Fruit fly (Drosophila melanogaster) whole organism, embryonic: ENCODE measurements around the gene CG17028.

ENCODE experiments used
- Ada2b ChIP-seq: fragments of 200-800 bp; sonication (Bioruptor generic); IDR thresholded peaks from 2 replicates; pipeline ENCODE4 v1.3.6; 2022; ENCODE audit warnings: missing biosample characterization, missing genetic modification characterization
- Awh ChIP-seq: fragments of 200-800 bp; sonication (Bioruptor generic); IDR thresholded peaks from 2 replicates; pipeline ENCODE4, ENCODE4 v1.3.6; 2022; ENCODE audit warnings: missing biosample characterization, missing genetic modification characterization
- CG1024 ChIP-seq: fragments of 200-800 bp; sonication (Bioruptor generic); IDR thresholded peaks from 2 replicates; pipeline ENCODE4 v1.3.6; 2022; ENCODE audit warnings: missing biosample characterization, missing genetic modification characterization
- CG10274 ChIP-seq: fragments of 200-800 bp; sonication (Bioruptor generic); optimal IDR thresholded peaks from 3 replicates; lab custom pipeline; 2017; ENCODE audit warnings: missing biosample characterization, mild to moderate bottlenecking, missing genetic modification characterization
- CG15269 ChIP-seq: fragments of 200-800 bp; sonication (Bioruptor generic); optimal IDR thresholded peaks from 2 replicates; lab custom pipeline; 2018; ENCODE audit warnings: missing biosample characterization, mild to moderate bottlenecking, missing genetic modification characterization, moderate library complexity
- CG1647 ChIP-seq: fragments of 200-800 bp; sonication (Bioruptor generic); optimal IDR thresholded peaks from 3 replicates; lab custom pipeline; 2016; ENCODE audit warnings: missing biosample characterization, missing genetic modification characterization
- CG18599 ChIP-seq: fragments of 200-800 bp; sonication (Bioruptor generic); optimal IDR thresholded peaks from 3 replicates; lab custom pipeline; 2017; ENCODE audit warnings: missing biosample characterization, missing genetic modification characterization, mild to moderate bottlenecking, moderate library complexity, missing genetic modification reagents
- CG2120 ChIP-seq: fragments of 200-800 bp; sonication (Bioruptor generic); optimal IDR thresholded peaks from 3 replicates; lab custom pipeline; 2016; ENCODE audit warnings: missing biosample characterization, missing genetic modification characterization
- CG2199 ChIP-seq: fragments of 200-800 bp; sonication (Bioruptor generic); IDR thresholded peaks from 3 replicates; pipeline ENCODE4 v1.3.6; 2022; ENCODE audit warnings: missing biosample characterization, missing genetic modification characterization
- CG2678 ChIP-seq: fragments of 200-800 bp; sonication (Bioruptor generic); optimal IDR thresholded peaks from 3 replicates; lab custom pipeline; 2019; ENCODE audit warnings: missing biosample characterization, mild to moderate bottlenecking, missing genetic modification characterization, moderate library complexity
- CG30020 ChIP-seq: fragments of 200-800 bp; optimal IDR thresholded peaks from 2 replicates; lab custom pipeline; 2019; ENCODE audit warnings: missing biosample characterization, mild to moderate bottlenecking, missing genetic modification characterization, moderate library complexity
- CG32532 ChIP-seq: fragments of 200-800 bp; sonication (Bioruptor generic); IDR thresholded peaks from 2 replicates; pipeline ENCODE4 v1.3.6; 2022; ENCODE audit warnings: missing biosample characterization, missing genetic modification characterization
- CG4617 ChIP-seq: fragments of 200-800 bp; sonication (Bioruptor generic); optimal IDR thresholded peaks from 3 replicates; lab custom pipeline; 2016; ENCODE audit warnings: missing biosample characterization, missing genetic modification characterization, borderline replicate concordance
- CG6689 ChIP-seq: fragments of 200-800 bp; sonication (Bioruptor generic); IDR thresholded peaks from 2 replicates; pipeline ENCODE4 v1.3.6; 2022; ENCODE audit warnings: missing biosample characterization, missing genetic modification characterization
- CG7271 ChIP-seq: fragments of 200-800 bp; sonication (Bioruptor generic); optimal IDR thresholded peaks from 2 replicates; lab custom pipeline; 2018; ENCODE audit warnings: missing biosample characterization, mild to moderate bottlenecking, missing genetic modification characterization, moderate library complexity
- CG8388 ChIP-seq: fragments of 200-800 bp; sonication (Bioruptor generic); optimal IDR thresholded peaks from 2 replicates; lab custom pipeline; 2019; ENCODE audit warnings: missing biosample characterization, mild to moderate bottlenecking, missing genetic modification characterization, moderate library complexity
- CG9609 ChIP-seq: fragments of 200-800 bp; sonication (Bioruptor generic); optimal IDR thresholded peaks from 3 replicates; lab custom pipeline; 2016; ENCODE audit warnings: missing biosample characterization, missing genetic modification characterization
- CG9932 ChIP-seq: fragments of 200-800 bp; sonication (Bioruptor generic); IDR thresholded peaks from 2 replicates; pipeline ENCODE4 v1.3.6; 2022; ENCODE audit warnings: missing biosample characterization, missing genetic modification characterization
- ERR ChIP-seq: fragments of 200-800 bp; sonication (Bioruptor generic); optimal IDR thresholded peaks from 2 replicates; lab custom pipeline; 2016; ENCODE audit warnings: missing biosample characterization, missing genetic modification characterization
- Ets97D ChIP-seq: fragments of 200-800 bp; sonication (Bioruptor generic); optimal IDR thresholded peaks from 3 replicates; lab custom pipeline; 2016; ENCODE audit warnings: missing biosample characterization, missing genetic modification characterization
- Fer3 ChIP-seq: fragments of 200-800 bp; sonication (Bioruptor generic); optimal IDR thresholded peaks from 2 replicates; lab custom pipeline; 2018; ENCODE audit warnings: missing biosample characterization, mild to moderate bottlenecking, missing genetic modification characterization, moderate library complexity
- Hr39 ChIP-seq: fragments of >200 bp; optimal IDR thresholded peaks from 2 replicates; lab custom pipeline; 2017
- Optix ChIP-seq: fragments of 200-800 bp; sonication (Bioruptor generic); IDR thresholded peaks from 3 replicates; pipeline ENCODE4 v1.3.6; 2022; ENCODE audit warnings: missing biosample characterization, missing genetic modification characterization
- PHDP ChIP-seq: fragments of 200-800 bp; sonication (Bioruptor generic); optimal IDR thresholded peaks from 3 replicates; lab custom pipeline; 2018; ENCODE audit warnings: missing biosample characterization, mild to moderate bottlenecking, missing genetic modification characterization, moderate library complexity
- Poxn ChIP-seq: fragments of 200-800 bp; sonication (Bioruptor generic); IDR thresholded peaks from 2 replicates; pipeline ENCODE4 v1.3.6; 2022; ENCODE audit warnings: missing biosample characterization, missing genetic modification characterization
- Sin3A ChIP-seq: fragments of >200 bp; optimal IDR thresholded peaks from 2 replicates; lab custom pipeline; 2018
- Six4 ChIP-seq: fragments of 200-800 bp; sonication (Bioruptor generic); optimal IDR thresholded peaks from 2 replicates; lab custom pipeline; 2016; ENCODE audit warnings: missing biosample characterization, missing genetic modification characterization
- Xbp1 ChIP-seq: fragments of 200-800 bp; sonication (Bioruptor generic); optimal IDR thresholded peaks from 3 replicates; lab custom pipeline; 2016; ENCODE audit warnings: missing biosample characterization, mild to moderate bottlenecking, missing genetic modification characterization
- amos ChIP-seq: fragments of 200-800 bp; sonication (Bioruptor generic); IDR thresholded peaks from 2 replicates; pipeline ENCODE4 v1.3.6; 2022; ENCODE audit warnings: missing biosample characterization, missing genetic modification characterization; ENCODE audit not compliant: partially characterized antibody
- aop ChIP-seq: fragments of 200-800 bp; sonication (Bioruptor generic); IDR thresholded peaks from 2 replicates; pipeline ENCODE4 v1.3.6; 2022; ENCODE audit warnings: missing biosample characterization, missing genetic modification characterization
- ap ChIP-seq: fragments of 200-800 bp; sonication (Bioruptor generic); IDR thresholded peaks from 2 replicates; pipeline ENCODE4 v1.3.6; 2022; ENCODE audit warnings: missing biosample characterization, missing genetic modification characterization
- bowl ChIP-seq: fragments of 200-800 bp; sonication (Bioruptor generic); IDR thresholded peaks from 2 replicates; pipeline ENCODE4 v1.3.6; 2022; ENCODE audit warnings: missing biosample characterization, missing genetic modification characterization
- caup ChIP-seq: fragments of 200-800 bp; sonication (Bioruptor generic); optimal IDR thresholded peaks from 3 replicates; lab custom pipeline; 2017; ENCODE audit warnings: missing biosample characterization, mild to moderate bottlenecking, missing genetic modification characterization, moderate library complexity; ENCODE audit not compliant: severe bottlenecking
- dysf ChIP-seq: fragments of 200-800 bp; sonication (Bioruptor generic); IDR thresholded peaks from 3 replicates; pipeline ENCODE4 v1.3.6; 2022; ENCODE audit warnings: missing biosample characterization, missing genetic modification characterization
- esg ChIP-seq: fragments of 200-800 bp; sonication (Bioruptor generic); conservative IDR thresholded peaks from 2 replicates; pipeline ENCODE4 v1.3.6; 2022; ENCODE audit warnings: missing biosample characterization, missing genetic modification characterization
- jing ChIP-seq: fragments of 200-800 bp; sonication (Bioruptor generic); optimal IDR thresholded peaks from 2 replicates; lab custom pipeline; 2018; ENCODE audit warnings: missing biosample characterization, mild to moderate bottlenecking, missing genetic modification characterization
- jumu ChIP-seq: fragments of 200-800 bp; sonication (Bioruptor generic); optimal IDR thresholded peaks from 3 replicates; lab custom pipeline; 2016; ENCODE audit warnings: missing biosample characterization, missing genetic modification characterization
- kni ChIP-seq: fragments of 200-800 bp; sonication (Bioruptor generic); optimal IDR thresholded peaks from 3 replicates; lab custom pipeline; 2017; ENCODE audit warnings: mild to moderate bottlenecking, missing biosample characterization, missing genetic modification reagents, missing genetic modification characterization
- oc ChIP-seq: fragments of 200-800 bp; sonication (Bioruptor generic); optimal IDR thresholded peaks from 2 replicates; lab custom pipeline; 2018; ENCODE audit warnings: missing biosample characterization, mild to moderate bottlenecking, missing genetic modification characterization, moderate library complexity
- pb ChIP-seq: fragments of 200-800 bp; sonication (Bioruptor generic); optimal IDR thresholded peaks from 3 replicates; lab custom pipeline; 2016; ENCODE audit warnings: missing biosample characterization, missing genetic modification characterization
- peb ChIP-seq: fragments of 200-800 bp; sonication (Bioruptor generic); IDR thresholded peaks from 2 replicates; pipeline ENCODE4 v1.3.6; 2022; ENCODE audit warnings: missing biosample characterization, missing genetic modification characterization
- pum ChIP-seq: fragments of 200-800 bp; sonication (Bioruptor generic); optimal IDR thresholded peaks from 2 replicates; lab custom pipeline; 2016; ENCODE audit warnings: missing biosample characterization, missing genetic modification characterization
- salm ChIP-seq: fragments of 200-800 bp; sonication (Bioruptor generic); optimal IDR thresholded peaks from 2 replicates; lab custom pipeline; 2018; ENCODE audit warnings: missing biosample characterization, mild to moderate bottlenecking, missing genetic modification characterization
- sima ChIP-seq: fragments of 200-800 bp; sonication (Bioruptor generic); optimal IDR thresholded peaks from 2 replicates; lab custom pipeline; 2016; ENCODE audit warnings: missing biosample characterization, missing genetic modification characterization
- sqz ChIP-seq: fragments of 200-800 bp; sonication (Bioruptor generic); optimal IDR thresholded peaks from 3 replicates; lab custom pipeline; 2018; ENCODE audit warnings: missing biosample characterization, mild to moderate bottlenecking, missing genetic modification characterization
- stc ChIP-seq: fragments of 200-800 bp; sonication (Bioruptor generic); IDR thresholded peaks from 2 replicates; pipeline ENCODE4 v1.3.6; 2022; ENCODE audit warnings: missing biosample characterization, missing genetic modification characterization
- tin ChIP-seq: fragments of 200-800 bp; sonication (Bioruptor generic); optimal IDR thresholded peaks from 3 replicates; lab custom pipeline; 2016; ENCODE audit warnings: missing biosample characterization, missing genetic modification characterization
- trem ChIP-seq: fragments of 200-800 bp; optimal IDR thresholded peaks from 3 replicates; lab custom pipeline; 2019; ENCODE audit warnings: missing biosample characterization, mild to moderate bottlenecking, missing genetic modification characterization, moderate library complexity
- unpg ChIP-seq: fragments of 200-800 bp; sonication (Bioruptor generic); optimal IDR thresholded peaks from 3 replicates; lab custom pipeline; 2018; ENCODE audit warnings: missing biosample characterization, mild to moderate bottlenecking, missing genetic modification characterization, moderate library complexity
- vfl ChIP-seq: fragments of 200-800 bp; sonication (Bioruptor generic); optimal IDR thresholded peaks from 2 replicates; lab custom pipeline; 2016; ENCODE audit warnings: missing biosample characterization, missing genetic modification characterization
- wdn ChIP-seq: fragments of 200-800 bp; sonication (Bioruptor generic); IDR thresholded peaks from 2 replicates; pipeline ENCODE4 v1.3.6; 2022; ENCODE audit warnings: missing biosample characterization, missing genetic modification characterization

The CG17028 gene

DNA sequence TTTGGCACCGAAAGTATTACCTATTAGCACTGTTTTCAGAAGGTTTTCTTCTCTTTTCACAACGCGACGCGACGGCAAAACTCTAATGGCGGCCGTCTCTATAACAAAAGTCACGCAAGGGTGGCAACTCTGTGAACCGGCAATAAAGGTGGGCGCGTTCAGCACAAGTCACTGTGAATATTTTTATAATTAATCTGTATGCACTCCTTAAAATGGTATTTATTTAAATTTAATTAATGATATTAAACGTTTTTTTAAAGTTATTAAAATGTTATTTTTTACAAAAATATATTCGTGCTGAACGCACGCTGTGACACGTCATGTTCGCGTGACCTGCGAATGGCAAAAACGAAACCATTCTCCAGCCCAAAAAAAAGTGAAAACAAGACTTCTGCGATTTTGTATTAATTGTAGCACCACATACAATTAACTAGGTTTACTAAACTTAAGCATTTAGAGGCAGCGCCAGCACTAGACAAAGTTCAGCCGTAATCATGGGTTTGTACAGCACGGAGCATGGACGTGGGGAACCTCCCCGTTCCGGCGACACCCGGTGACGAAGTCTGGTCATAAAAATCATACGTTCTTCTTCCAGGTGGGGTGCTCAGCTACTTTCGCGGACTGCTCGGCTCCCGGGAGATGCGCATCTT lies 4.6 kb downstream of the CG17028 start, which contains the start of the genes brm and Arl1 (continued):
- TF ChIP-seq caup (peak; percentile 99), wdn (GFP tag; lab: Robert Waterston, UW) (peak; percentile 97), Poxn (GFP tag; lab: Robert Waterston, UW) (peak; percentile 97), sima (GFP tag; lab: Kevin White, UChicago) (peak; percentile 71), Hr39 (lab: Kevin White, UChicago) (no peak), CG1647 (GFP tag; lab: Kevin White, UChicago) (peak; percentile 92), CG2199 (GFP tag; lab: Robert Waterston, UW) (peak; percentile 99), CG2120 (peak; percentile 97), PHDP (tag; lab: Kevin White, UChicago) (peak; percentile 98), pum (peak; percentile 88), CG8388 (GFP tag; lab: Kevin White, UChicago) (peak; percentile 94), dysf (GFP tag; lab: Robert Waterston, UW) (peak; percentile 100), Fer3 (tag; lab: Kevin White, UChicago) (peak; percentile 99), pb (GFP tag; lab: Kevin White, UChicago) (peak; percentile 30), bowl (peak; percentile 97), aop (peak; percentile 96), Awh (peak; percentile 99), CG32532 (peak; percentile 99), Sin3A (lab: Kevin White, UChicago) (peak; percentile 63), CG10274 (GFP tag; lab: Kevin White, UChicago) (peak; percentile 91), trem (tag; lab: Kevin White, UChicago) (peak; percentile 96), vfl (GFP tag; lab: Kevin White, UChicago) (peak; percentile 93), stc (peak; percentile 99), Xbp1 (GFP tag; lab: Kevin White, UChicago) (peak; percentile 99), salm (tag; lab: Kevin White, UChicago) (peak; percentile 92), peb (peak; percentile 99), CG2678 (tag; lab: Kevin White, UChicago) (peak; percentile 99), ap (peak; percentile 98), Ets97D (GFP tag; lab: Kevin White, UChicago) (peak; percentile 85), CG30020 (tag; lab: Kevin White, UChicago) (peak; percentile 89), CG4617 (GFP tag; lab: Kevin White, UChicago) (peak; percentile 99), esg (peak; percentile 99), kni (peak; percentile 93), CG18599 (GFP tag; lab: Kevin White, UChicago) (peak; percentile 98), amos (GFP tag; lab: Robert Waterston, UW) (peak; percentile 40; the same call in 1 of the 2 replicates), Ada2b (peak; percentile 99), unpg (GFP tag; lab: Kevin White, UChicago) (peak; percentile 98), Optix (peak; percentile 98), CG6689 (GFP tag; lab: Robert Waterston, UW) (peak; percentile 99), ERR (GFP tag; lab: Kevin White, UChicago) (peak; percentile 69), jing (peak; percentile 92), tin (peak; percentile 98), CG15269 (tag; lab: Kevin White, UChicago) (peak; percentile 99), jumu (GFP tag; lab: Kevin White, UChicago) (peak; percentile 70), oc (tag; lab: Kevin White, UChicago) (peak; percentile 96), Six4 (peak; percentile 95), CG1024 (GFP tag; lab: Robert Waterston, UW) (peak; percentile 96), sqz (GFP tag; lab: Kevin White, UChicago) (peak; percentile 98), CG7271 (tag; lab: Kevin White, UChicago) (peak; percentile 97), CG9609 (peak; percentile 84), CG9932 (GFP tag; lab: Robert Waterston, UW) (peak; percentile 100)
